Fruit fly (Drosophila melanogaster) whole organism, embryonic: ENCODE measurements around the gene HINT1.

Experiments used
- CG13123 ChIP-seq: fragments of 200-800 bp; sonication (Bioruptor generic); optimal IDR thresholded peaks from 2 replicates; lab custom pipeline; 2016; ENCODE audit warnings: missing biosample characterization, missing genetic modification characterization
- Dref ChIP-seq: fragments of 200-800 bp; sonication (Bioruptor generic); IDR thresholded peaks from 2 replicates; pipeline ENCODE4 v1.3.6; 2022; ENCODE audit warnings: missing biosample characterization, missing genetic modification characterization
- Fer3 ChIP-seq: fragments of 200-800 bp; sonication (Bioruptor generic); optimal IDR thresholded peaks from 2 replicates; lab custom pipeline; 2018; ENCODE audit warnings: missing biosample characterization, mild to moderate bottlenecking, missing genetic modification characterization, moderate library complexity
- MTF-1 ChIP-seq: fragments of 200-800 bp; sonication (Bioruptor generic); optimal IDR thresholded peaks from 2 replicates; lab custom pipeline; 2018; ENCODE audit warnings: missing biosample characterization, mild to moderate bottlenecking, missing genetic modification characterization, borderline replicate concordance
- ara ChIP-seq: fragments of 200-800 bp; sonication (Bioruptor generic); IDR thresholded peaks from 2 replicates; pipeline ENCODE4 v1.3.6; 2022; ENCODE audit warnings: missing biosample characterization, missing genetic modification characterization
- odd ChIP-seq: fragments of 200-800 bp; sonication (Bioruptor generic); optimal IDR thresholded peaks from 2 replicates; lab custom pipeline; 2017; ENCODE audit warnings: missing biosample characterization, mild to moderate bottlenecking, missing genetic modification characterization

DNA sequence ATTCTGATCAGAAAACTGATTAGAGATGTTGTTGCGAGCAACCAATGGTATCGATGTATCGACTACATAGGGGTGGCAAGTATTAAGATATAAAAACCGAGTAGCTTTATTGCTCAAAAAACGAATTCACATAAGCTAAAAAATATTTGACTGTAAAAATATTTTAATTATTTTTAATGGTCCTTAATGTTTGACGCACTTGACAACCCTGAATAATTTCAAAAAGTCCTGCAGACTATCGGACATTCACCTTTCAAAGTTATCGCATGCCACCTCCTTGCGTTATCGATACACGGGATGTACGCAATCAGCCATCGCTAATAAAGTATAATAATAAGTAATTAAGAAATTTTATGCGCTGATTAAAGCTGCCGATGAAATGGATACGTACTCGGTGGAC lies 10.3 kb upstream of the HINT1 start, which contains the start of the genes HemK2, Snapin and Tnpo-SR:
- TF ChIP-seq MTF-1 (GFP tag; lab: Kevin White, UChicago) (peak; percentile 64), CG13123 (GFP tag; lab: Kevin White, UChicago) (peak; percentile 82), ara (GFP tag; lab: Robert Waterston, UW) (peak; percentile 88), Dref (GFP tag; lab: Robert Waterston, UW) (peak; percentile 80), odd (GFP tag; lab: Kevin White, UChicago) (peak; percentile 78), Fer3 (peak; percentile 93)
